Worm (Caenorhabditis elegans) whole organism, L4 larva: ENCODE measurements around the gene F36F12.3.

Experiments
- F49E8.2 ChIP-seq: sonication (generic microtip); optimal IDR thresholded peaks from 2 replicates; lab custom pipeline; 2016; ENCODE audit warnings: missing compliant biosample characterization, mild to moderate bottlenecking, missing genetic modification characterization, borderline replicate concordance
- ceh-82 ChIP-seq: sonication (generic microtip); optimal IDR thresholded peaks from 2 replicates; lab custom pipeline; 2017; ENCODE audit warnings: missing biosample characterization, missing genetic modification characterization
- dve-1 ChIP-seq: sonication (generic microtip); optimal IDR thresholded peaks from 2 replicates; lab custom pipeline; 2017; ENCODE audit warnings: antibody characterized with exemption, mild to moderate bottlenecking, missing genetic modification characterization, missing compliant biosample characterization; ENCODE audit not compliant: insufficient read depth
- mep-1 ChIP-seq: fragments of 150-350 bp; sonication (generic microtip); optimal IDR thresholded peaks from 3 replicates; lab custom pipeline; 2014; ENCODE audit warnings: missing biosample characterization, missing genetic modification characterization
- pha-4 ChIP-seq, 2 experiments: fragments of 150-350 bp in 1 of 2; fragments of 200-800 bp in 1 of 2; sonication (Bioruptor generic) in 1 of 2; IDR thresholded peaks in 1 of 2; optimal IDR thresholded peaks in 1 of 2; 2 replicates each; pipeline versions ENCODE4 v1.3.6 to Lab custom; 2014 to 2022; ENCODE audit warnings: missing genetic modification characterization in 2 of 2, missing genetic modification reagents in 2 of 2, missing biosample characterization in 1 of 2, missing compliant biosample characterization in 1 of 2
- tag-97 ChIP-seq: fragments of 200-800 bp; sonication (Bioruptor generic); IDR thresholded peaks from 2 replicates; pipeline ENCODE4 v1.3.6; 2022; ENCODE audit warnings: missing genetic modification characterization, missing compliant biosample characterization

DNA sequence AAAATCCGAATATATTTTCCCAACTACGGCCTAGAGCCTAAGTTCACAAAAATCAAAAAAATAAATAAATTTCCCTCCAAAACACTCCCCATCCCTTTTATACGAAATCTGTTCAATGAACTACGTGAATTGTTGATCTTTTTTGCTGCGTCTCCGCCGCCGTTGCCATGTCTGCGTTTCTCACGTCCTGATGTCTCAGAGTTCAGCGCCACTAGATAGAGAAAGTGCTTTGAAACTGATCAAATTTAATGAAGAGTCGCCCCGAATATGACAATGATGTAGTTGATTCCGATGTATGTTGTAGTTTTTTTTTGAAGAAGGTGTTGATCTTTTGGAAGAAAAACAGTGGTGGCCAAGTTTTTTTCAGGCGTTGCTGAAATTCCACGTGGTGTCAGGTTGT is 31.3 kb upstream of the F36F12.3 start:
- no peak for TF ChIP-seq mep-1 (tag; lab: Kevin White, UChicago)
- TF ChIP-seq pha-4 (GFP tag; IDR thresholded peaks at IDR 0.05; lab: Robert Waterston, UW): no peak
- TF ChIP-seq pha-4 (tag; optimal IDR thresholded peaks at IDR 0.05; lab: Kevin White, UChicago): no peak
- TF ChIP-seq dve-1 (tag; lab: Kevin White, UChicago): peak; percentile 7
- TF ChIP-seq tag-97 (GFP tag; lab: Robert Waterston, UW): no peak
- TF ChIP-seq F49E8.2: no peak
- no peak for TF ChIP-seq ceh-82 (tag; lab: Kevin White, UChicago)
